Worm (Caenorhabditis elegans) whole organism, L1 larva: ENCODE data around the gene F10C1.1.

Experiments
- efl-1 ChIP-seq, 4 experiments: fragments of 150-350 bp; optimal IDR thresholded peaks in 3 of 4; peaks in 1 of 4; 1 replicate in 1 of 4; 2 replicates in 3 of 4; lab custom pipeline; 2014; ENCODE audit warnings: missing biosample characterization in 2 of 4, missing genetic modification characterization in 2 of 4, missing genetic modification reagents in 2 of 4
- fkh-10 ChIP-seq: sonication (generic microtip); optimal IDR thresholded peaks from 2 replicates; lab custom pipeline; 2017; ENCODE audit warnings: missing biosample characterization, missing genetic modification reagents, missing genetic modification characterization
- hlh-17 ChIP-seq: fragments of 200-800 bp; sonication (Bioruptor generic); optimal IDR thresholded peaks from 2 replicates; lab custom pipeline; 2018; ENCODE audit warnings: missing genetic modification characterization, mild to moderate bottlenecking, missing compliant biosample characterization, moderate library complexity, borderline replicate concordance
- lsy-2 ChIP-seq, 2 experiments: fragments of 150-350 bp; optimal IDR thresholded peaks; 2 replicates each; lab custom pipeline; 2014; ENCODE audit warnings: missing biosample characterization in 2 of 2, missing genetic modification characterization in 2 of 2
- nhr-77 ChIP-seq: fragments of 150-350 bp; optimal IDR thresholded peaks from 2 replicates; lab custom pipeline; 2014; ENCODE audit warnings: missing biosample characterization, missing genetic modification characterization
- tlp-1 ChIP-seq: fragments of 150-350 bp; optimal IDR thresholded peaks from 2 replicates; lab custom pipeline; 2014; ENCODE audit warnings: missing biosample characterization, missing genetic modification characterization

DNA sequence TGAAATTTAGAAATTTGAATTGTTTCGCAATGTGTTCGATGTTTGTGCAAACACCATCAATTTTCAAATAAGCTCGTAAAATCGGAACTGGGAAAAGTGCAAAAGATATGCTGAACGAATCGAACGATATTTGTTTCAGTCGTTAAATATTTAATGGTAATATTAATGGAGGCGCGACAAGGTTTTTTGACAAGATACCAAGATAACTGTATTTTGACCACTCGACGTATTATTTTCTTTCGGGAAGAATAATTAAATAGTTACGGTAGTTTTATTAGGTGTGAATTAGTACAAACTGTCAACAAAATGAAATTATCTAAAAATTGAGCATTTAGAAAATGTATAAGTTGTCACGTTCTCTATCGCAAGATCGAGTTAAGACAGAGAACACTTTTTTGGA, 30.3 kb downstream of the F10C1.1 start:
- TF ChIP-seq lsy-2 (tag; optimal IDR thresholded peaks at IDR 0.05; lab: Kevin White, UChicago), result no peak
- no peak for TF ChIP-seq fkh-10 (GFP tag; lab: Kevin White, UChicago)
- TF ChIP-seq hlh-17 (GFP tag; lab: Kevin White, UChicago), result no peak
- TF ChIP-seq tlp-1 (tag; lab: Kevin White, UChicago), result no peak
- TF ChIP-seq efl-1 (optimal IDR thresholded peaks at IDR 0.05; lab: Kevin White, UChicago), result no peak
- TF ChIP-seq efl-1 (GFP tag; optimal IDR thresholded peaks at IDR 0.05 in 1 of 2; lab: Kevin White, UChicago), result no peak
- TF ChIP-seq nhr-77 (tag; lab: Kevin White, UChicago), result no peak
